Fruit fly (Drosophila melanogaster) whole organism, embryonic: ENCODE results near the gene CG15473.

Experiments
- Ada2b ChIP-seq: fragments of 200-800 bp; sonication (Bioruptor generic); IDR thresholded peaks from 2 replicates; pipeline ENCODE4 v1.3.6; 2022; ENCODE audit warnings: missing biosample characterization, missing genetic modification characterization
- Antp ChIP-seq: fragments of 200-800 bp; sonication (Bioruptor generic); optimal IDR thresholded peaks from 3 replicates; lab custom pipeline; 2016; ENCODE audit warnings: missing biosample characterization, missing genetic modification characterization
- Atf3 ChIP-seq: fragments of 200-800 bp; sonication (Bioruptor generic); optimal IDR thresholded peaks from 3 replicates; lab custom pipeline; 2016; ENCODE audit warnings: missing biosample characterization, missing genetic modification characterization
- Bgb ChIP-seq: fragments of 200-800 bp; sonication (Bioruptor generic); IDR thresholded peaks from 2 replicates; pipeline ENCODE4 v1.3.6; 2022; ENCODE audit warnings: missing biosample characterization, missing genetic modification characterization; ENCODE audit not compliant: partially characterized antibody
- CG10267 ChIP-seq: fragments of 200-800 bp; sonication (Bioruptor generic); optimal IDR thresholded peaks from 2 replicates; lab custom pipeline; 2018; ENCODE audit warnings: missing biosample characterization, mild to moderate bottlenecking, missing genetic modification characterization, moderate library complexity
- CG11695 ChIP-seq: fragments of 200-800 bp; sonication (Bioruptor generic); IDR thresholded peaks from 3 replicates; pipeline ENCODE4 v1.3.6; 2022; ENCODE audit warnings: missing biosample characterization, missing genetic modification characterization
- CG12942 ChIP-seq: fragments of 200-800 bp; sonication (Bioruptor generic); optimal IDR thresholded peaks from 3 replicates; lab custom pipeline; 2016; ENCODE audit warnings: missing biosample characterization, missing genetic modification characterization
- CG13775 ChIP-seq: fragments of 200-800 bp; sonication (Bioruptor generic); optimal IDR thresholded peaks from 3 replicates; lab custom pipeline; 2017; ENCODE audit warnings: missing biosample characterization, mild to moderate bottlenecking, missing genetic modification characterization
- CG14667 ChIP-seq: fragments of 200-800 bp; sonication (Bioruptor generic); IDR thresholded peaks from 2 replicates; pipeline ENCODE4 v1.3.6; 2022; ENCODE audit warnings: missing biosample characterization, missing genetic modification characterization
- CG15011 ChIP-seq: fragments of 200-800 bp; sonication (Bioruptor generic); optimal IDR thresholded peaks from 3 replicates; lab custom pipeline; 2018; ENCODE audit warnings: missing biosample characterization, mild to moderate bottlenecking, missing genetic modification characterization
- CG17361 ChIP-seq: fragments of 200-800 bp; sonication (Bioruptor generic); IDR thresholded peaks from 3 replicates; pipeline ENCODE4 v1.3.6; 2022; ENCODE audit warnings: missing biosample characterization, missing genetic modification characterization
- CG17385 ChIP-seq: fragments of 200-800 bp; sonication (Bioruptor generic); optimal IDR thresholded peaks from 3 replicates; lab custom pipeline; 2018; ENCODE audit warnings: missing biosample characterization, mild to moderate bottlenecking, missing genetic modification characterization
- CG17568 ChIP-seq: fragments of 200-800 bp; sonication (Bioruptor generic); optimal IDR thresholded peaks from 2 replicates; lab custom pipeline; 2018; ENCODE audit warnings: missing biosample characterization, mild to moderate bottlenecking, missing genetic modification characterization, moderate library complexity
- CG17912 ChIP-seq: fragments of 200-800 bp; sonication (Bioruptor generic); optimal IDR thresholded peaks from 2 replicates; lab custom pipeline; 2018; ENCODE audit warnings: missing biosample characterization, mild to moderate bottlenecking, missing genetic modification characterization
- CG18764 ChIP-seq: fragments of 200-800 bp; sonication (Bioruptor generic); optimal IDR thresholded peaks from 3 replicates; lab custom pipeline; 2016; ENCODE audit warnings: missing biosample characterization, missing genetic modification characterization
- CG2889 ChIP-seq: fragments of 200-800 bp; sonication (Bioruptor generic); IDR thresholded peaks from 3 replicates; pipeline ENCODE4 v1.3.6; 2022; ENCODE audit warnings: missing biosample characterization, missing genetic modification characterization
- CG31365 ChIP-seq: fragments of 200-800 bp; sonication (Bioruptor generic); optimal IDR thresholded peaks from 2 replicates; lab custom pipeline; 2018; ENCODE audit warnings: missing biosample characterization, mild to moderate bottlenecking, missing genetic modification characterization
- CG31441 ChIP-seq: fragments of 200-800 bp; sonication (Bioruptor generic); IDR thresholded peaks from 2 replicates; pipeline ENCODE4 v1.3.6; 2022; ENCODE audit warnings: missing biosample characterization, missing genetic modification characterization
- CG4820 ChIP-seq: fragments of 200-800 bp; sonication (Bioruptor generic); optimal IDR thresholded peaks from 3 replicates; lab custom pipeline; 2016; ENCODE audit warnings: missing biosample characterization, missing genetic modification characterization
- CG6654 ChIP-seq: fragments of 200-800 bp; sonication (Bioruptor generic); optimal IDR thresholded peaks from 2 replicates; lab custom pipeline; 2017; ENCODE audit warnings: missing biosample characterization, mild to moderate bottlenecking, missing genetic modification characterization
- CG6683 ChIP-seq: fragments of 200-800 bp; sonication (Bioruptor generic); optimal IDR thresholded peaks from 2 replicates; lab custom pipeline; 2017; ENCODE audit warnings: missing biosample characterization, mild to moderate bottlenecking, missing genetic modification characterization, missing genetic modification reagents
- CG6791 ChIP-seq: fragments of 200-800 bp; sonication (Bioruptor generic); IDR thresholded peaks from 3 replicates; pipeline ENCODE4 v1.3.6; 2022; ENCODE audit warnings: missing biosample characterization, missing genetic modification characterization; ENCODE audit not compliant: partially characterized antibody
- CG6813 ChIP-seq: fragments of 200-800 bp; sonication (Bioruptor generic); optimal IDR thresholded peaks from 2 replicates; lab custom pipeline; 2017; ENCODE audit warnings: missing biosample characterization, missing genetic modification characterization, mild to moderate bottlenecking, moderate library complexity, missing genetic modification reagents
- CG6854 ChIP-seq: fragments of 200-800 bp; sonication (Bioruptor generic); optimal IDR thresholded peaks from 3 replicates; lab custom pipeline; 2017; ENCODE audit warnings: missing biosample characterization, mild to moderate bottlenecking, missing genetic modification characterization
- CG8359 ChIP-seq: fragments of 200-800 bp; sonication (Bioruptor generic); optimal IDR thresholded peaks from 2 replicates; lab custom pipeline; 2017; ENCODE audit warnings: missing biosample characterization, mild to moderate bottlenecking, missing genetic modification characterization, borderline replicate concordance
- Doc2 ChIP-seq: fragments of 200-800 bp; sonication (Bioruptor generic); IDR thresholded peaks from 2 replicates; pipeline ENCODE4 v1.3.6; 2022; ENCODE audit warnings: missing biosample characterization, missing genetic modification characterization
- E2f2 ChIP-seq: fragments of 200-800 bp; sonication (Bioruptor generic); IDR thresholded peaks from 2 replicates; pipeline ENCODE4 v1.3.6; 2022; ENCODE audit warnings: missing biosample characterization, missing genetic modification characterization
- Eip74EF ChIP-seq, 2 experiments: fragments of 200-800 bp in 1 of 2; fragments of >200 bp in 1 of 2; sonication (Bioruptor generic) in 1 of 2; optimal IDR thresholded peaks; 2 replicates each; lab custom pipeline; 2017 to 2019; ENCODE audit warnings: missing biosample characterization in 2 of 2, missing genetic modification characterization in 2 of 2, mild to moderate bottlenecking in 1 of 2, moderate library complexity in 1 of 2
- Fer2 ChIP-seq: fragments of 200-800 bp; sonication (Bioruptor generic); optimal IDR thresholded peaks from 2 replicates; lab custom pipeline; 2018; ENCODE audit warnings: missing biosample characterization, mild to moderate bottlenecking, missing genetic modification characterization, moderate library complexity
- HmgZ ChIP-seq: fragments of 200-800 bp; sonication (Bioruptor generic); optimal IDR thresholded peaks from 2 replicates; lab custom pipeline; 2018; ENCODE audit warnings: missing biosample characterization, mild to moderate bottlenecking, missing genetic modification characterization
- Hr3 ChIP-seq: fragments of 200-800 bp; sonication (Bioruptor generic); optimal IDR thresholded peaks from 3 replicates; lab custom pipeline; 2016; ENCODE audit warnings: missing biosample characterization, missing genetic modification characterization
- Lpt ChIP-seq: fragments of >200 bp; optimal IDR thresholded peaks from 2 replicates; lab custom pipeline; 2018; ENCODE audit warnings: missing biosample characterization, missing genetic modification characterization
- Nf-YC ChIP-seq: fragments of 200-800 bp; optimal IDR thresholded peaks from 3 replicates; lab custom pipeline; 2019; ENCODE audit warnings: missing biosample characterization, mild to moderate bottlenecking, missing genetic modification characterization, moderate library complexity
- Side ChIP-seq: fragments of 200-800 bp; sonication (Bioruptor generic); optimal IDR thresholded peaks from 2 replicates; lab custom pipeline; 2016; ENCODE audit warnings: missing biosample characterization, missing genetic modification characterization
- al ChIP-seq: fragments of 200-800 bp; sonication (Bioruptor generic); IDR thresholded peaks from 2 replicates; pipeline ENCODE4 v1.3.6; 2022; ENCODE audit warnings: missing biosample characterization, missing genetic modification characterization
- bbx ChIP-seq: fragments of 200-800 bp; sonication (Bioruptor generic); IDR thresholded peaks from 2 replicates; pipeline ENCODE4 v1.3.6; 2022; ENCODE audit warnings: missing biosample characterization, missing genetic modification characterization; ENCODE audit not compliant: partially characterized antibody
- chif ChIP-seq, 2 experiments: fragments of 200-800 bp; sonication (Bioruptor generic); optimal IDR thresholded peaks; 3 replicates each; lab custom pipeline; 2016; ENCODE audit warnings: missing biosample characterization in 2 of 2, missing genetic modification characterization in 2 of 2
- croc ChIP-seq: fragments of 200-800 bp; sonication (Bioruptor generic); conservative IDR thresholded peaks from 3 replicates; pipeline ENCODE4 v1.3.6; 2022; ENCODE audit warnings: missing biosample characterization, missing genetic modification characterization
- emc ChIP-seq: fragments of 200-800 bp; sonication (Bioruptor generic); optimal IDR thresholded peaks from 2 replicates; lab custom pipeline; 2016; ENCODE audit warnings: missing biosample characterization, missing genetic modification characterization
- gcm2 ChIP-seq: fragments of 200-800 bp; sonication (Bioruptor generic); optimal IDR thresholded peaks from 2 replicates; lab custom pipeline; 2016; ENCODE audit warnings: missing biosample characterization, missing genetic modification characterization
- ham ChIP-seq: fragments of 200-800 bp; sonication (Bioruptor generic); IDR thresholded peaks from 2 replicates; pipeline ENCODE4 v1.3.6; 2022; ENCODE audit warnings: missing biosample characterization, missing genetic modification characterization
- hth ChIP-seq: fragments of >200 bp; optimal IDR thresholded peaks from 2 replicates; lab custom pipeline; 2017; ENCODE audit warnings: inconsistent platforms
- jing ChIP-seq: fragments of 200-800 bp; sonication (Bioruptor generic); optimal IDR thresholded peaks from 2 replicates; lab custom pipeline; 2018; ENCODE audit warnings: missing biosample characterization, mild to moderate bottlenecking, missing genetic modification characterization
- luna ChIP-seq: fragments of 200-800 bp; sonication (Bioruptor generic); optimal IDR thresholded peaks from 2 replicates; lab custom pipeline; 2016; ENCODE audit warnings: missing biosample characterization, missing genetic modification characterization
- mam ChIP-seq: fragments of 200-800 bp; sonication (Bioruptor generic); optimal IDR thresholded peaks from 3 replicates; lab custom pipeline; 2016; ENCODE audit warnings: missing biosample characterization, missing genetic modification characterization
- sisA ChIP-seq: fragments of 200-800 bp; sonication (Bioruptor generic); IDR thresholded peaks from 2 replicates; pipeline ENCODE4 v1.3.6; 2022; ENCODE audit warnings: missing biosample characterization, missing genetic modification characterization
- ttk ChIP-seq: fragments of 200-800 bp; sonication (Bioruptor generic); IDR thresholded peaks from 2 replicates; pipeline ENCODE4 v2.1.2; 2022; ENCODE audit warnings: missing biosample characterization, missing genetic modification characterization
- unpg ChIP-seq: fragments of 200-800 bp; sonication (Bioruptor generic); optimal IDR thresholded peaks from 3 replicates; lab custom pipeline; 2018; ENCODE audit warnings: missing biosample characterization, mild to moderate bottlenecking, missing genetic modification characterization, moderate library complexity
- zen2 ChIP-seq: fragments of 200-800 bp; sonication (Bioruptor generic); IDR thresholded peaks from 3 replicates; pipeline ENCODE4 v1.3.6; 2022; ENCODE audit warnings: missing biosample characterization, missing genetic modification characterization; ENCODE audit not compliant: partially characterized antibody
- zfh2 ChIP-seq: fragments of 200-800 bp; sonication (Bioruptor generic); optimal IDR thresholded peaks from 2 replicates; lab custom pipeline; 2016; ENCODE audit warnings: missing biosample characterization, missing genetic modification characterization

Gene CG15473

DNA sequence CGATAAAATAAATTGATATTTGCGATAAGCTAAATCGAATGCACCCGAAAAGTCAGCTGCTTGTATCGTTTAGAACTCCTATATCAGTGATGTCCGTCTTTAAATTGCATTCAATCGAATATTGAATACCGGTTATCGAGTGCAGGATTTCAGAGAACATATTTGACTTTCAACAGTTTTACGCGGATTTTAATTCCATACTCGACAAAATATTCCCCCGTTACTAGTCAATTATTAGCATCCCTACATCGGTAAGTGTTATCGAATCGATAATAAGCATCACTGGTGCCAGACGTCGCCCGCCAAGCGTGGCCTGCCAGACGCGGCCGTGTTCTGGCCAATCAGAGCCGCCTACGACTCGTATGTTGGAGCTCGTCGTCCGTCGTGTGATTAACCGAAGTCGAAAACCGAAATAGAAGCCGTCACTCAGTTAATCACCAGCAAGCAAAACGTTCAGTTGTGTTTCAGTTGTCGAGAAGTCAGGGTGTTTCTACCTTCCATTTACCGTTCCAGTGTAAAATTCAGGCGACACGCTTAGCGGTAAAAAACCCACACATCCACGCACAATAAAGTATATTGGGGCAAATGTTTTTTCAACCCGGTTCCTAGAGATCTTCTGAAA is 33.6 kb upstream of the CG15473 start, which contains the start of gene ctp (continued):
- TF ChIP-seq CG15011 (GFP tag; lab: Kevin White, UChicago) (no peak), Atf3 (GFP tag; lab: Kevin White, UChicago) (peak; percentile 0), croc (GFP tag; lab: Robert Waterston, UW) (no peak), CG6791 (GFP tag; lab: Robert Waterston, UW) (peak; percentile 58; the same call in 2 of the 3 replicates), mam (peak; percentile 53), CG31441 (GFP tag; lab: Robert Waterston, UW) (peak; percentile 47; the same call in 1 of the 2 replicates), zen2 (GFP tag; lab: Robert Waterston, UW) (peak; percentile 36; the same call in 1 of the 3 replicates), E2f2 (GFP tag; lab: Robert Waterston, UW) (peak; percentile 55; the same call in 1 of the 2 replicates), Antp (GFP tag; lab: Kevin White, UChicago) (peak; percentile 46), CG11695 (GFP tag; lab: Robert Waterston, UW) (0 out of 3 replicates have a peak, but pooled peaks have one; percentile 26), CG31365 (no peak), Fer2 (tag; lab: Kevin White, UChicago) (no peak), luna (GFP tag; lab: Kevin White, UChicago) (no peak), CG17361 (peak; percentile 27; the same call in 1 of the 3 replicates), CG6854 (GFP tag; lab: Kevin White, UChicago) (peak; percentile 52), chif (GFP tag; optimal IDR thresholded peaks at IDR 0.05; lab: Kevin White, UChicago) (peak; percentile 21 to 39), jing (no peak), CG17568 (GFP tag; lab: Kevin White, UChicago) (peak; percentile 54), CG2889 (GFP tag; lab: Robert Waterston, UW) (no peak), CG6683 (no peak), CG14667 (GFP tag; lab: Robert Waterston, UW) (no peak), HmgZ (tag; lab: Kevin White, UChicago) (peak; percentile 56), Eip74EF (GFP tag; optimal IDR thresholded peaks at IDR 0.05; lab: Kevin White, UChicago) (no peak), bbx (GFP tag; lab: Robert Waterston, UW) (peak; percentile 58), CG13775 (GFP tag; lab: Kevin White, UChicago) (peak; percentile 44), Hr3 (peak; percentile 35), al (GFP tag; lab: Robert Waterston, UW) (peak; percentile 30; the same call in 1 of the 2 replicates), CG17385 (GFP tag; lab: Kevin White, UChicago) (peak; percentile 41), hth (no peak), Bgb (peak; percentile 67), CG6813 (GFP tag; lab: Kevin White, UChicago) (peak; percentile 42), CG6654 (no peak), CG18764 (GFP tag; lab: Kevin White, UChicago) (no peak), CG17912 (GFP tag; lab: Kevin White, UChicago) (no peak), Side (peak; percentile 43), Doc2 (no peak), gcm2 (GFP tag; lab: Kevin White, UChicago) (no peak), unpg (peak; percentile 35), CG12942 (no peak), zfh2 (GFP tag; lab: Kevin White, UChicago) (peak; percentile 78), ham (GFP tag; lab: Robert Waterston, UW) (no peak), Nf-YC (tag; lab: Kevin White, UChicago) (peak; percentile 100), CG10267 (tag; lab: Kevin White, UChicago) (peak; percentile 8), ttk (GFP tag; lab: Robert Waterston, UW) (no peak), CG8359 (GFP tag; lab: Kevin White, UChicago) (no peak), emc (GFP tag; lab: Kevin White, UChicago) (no peak), Ada2b (GFP tag; lab: Robert Waterston, UW) (no peak), sisA (GFP tag; lab: Robert Waterston, UW) (0 out of 2 replicates have a peak, but pooled peaks have one; percentile 26), Lpt (GFP tag; lab: Kevin White, UChicago) (no peak), CG4820 (GFP tag; lab: Kevin White, UChicago) (no peak)
